Fruit fly (Drosophila melanogaster) whole organism, embryonic: ENCODE results near the gene HemK2.
A peak's percentile ranks its signal among the peaks of the same experiment; 100 is the strongest.

Experiments
- Abd-B ChIP-seq: fragments of 200-800 bp; sonication (Bioruptor generic); optimal IDR thresholded peaks from 2 replicates; lab custom pipeline; 2018; ENCODE audit warnings: missing biosample characterization, mild to moderate bottlenecking, missing genetic modification characterization, moderate library complexity
- Ada2b ChIP-seq: fragments of 200-800 bp; sonication (Bioruptor generic); IDR thresholded peaks from 2 replicates; pipeline ENCODE4 v1.3.6; 2022; ENCODE audit warnings: missing biosample characterization, missing genetic modification characterization
- Bgb ChIP-seq: fragments of 200-800 bp; sonication (Bioruptor generic); IDR thresholded peaks from 2 replicates; pipeline ENCODE4 v1.3.6; 2022; ENCODE audit warnings: missing biosample characterization, missing genetic modification characterization; ENCODE audit not compliant: partially characterized antibody
- CG11093 ChIP-seq: fragments of 200-800 bp; sonication (Bioruptor generic); IDR thresholded peaks from 3 replicates; pipeline ENCODE4 v1.3.6; 2022; ENCODE audit warnings: missing biosample characterization, missing genetic modification characterization
- CG11696 ChIP-seq: fragments of 200-800 bp; sonication (Bioruptor generic); IDR thresholded peaks from 2 replicates; pipeline ENCODE4 v1.3.6; 2022; ENCODE audit warnings: missing biosample characterization, missing genetic modification characterization
- CG12236 ChIP-seq: fragments of 200-800 bp; sonication (Bioruptor generic); optimal IDR thresholded peaks from 2 replicates; lab custom pipeline; 2016; ENCODE audit warnings: missing biosample characterization, missing genetic modification characterization
- CG15011 ChIP-seq: fragments of 200-800 bp; sonication (Bioruptor generic); optimal IDR thresholded peaks from 3 replicates; lab custom pipeline; 2018; ENCODE audit warnings: missing biosample characterization, mild to moderate bottlenecking, missing genetic modification characterization
- CG16815 ChIP-seq: fragments of 200-800 bp; sonication (Bioruptor generic); optimal IDR thresholded peaks from 3 replicates; lab custom pipeline; 2017; ENCODE audit warnings: missing biosample characterization, mild to moderate bottlenecking, missing genetic modification characterization
- CG16863 ChIP-seq: fragments of 200-800 bp; sonication (Bioruptor generic); optimal IDR thresholded peaks from 3 replicates; lab custom pipeline; 2016; ENCODE audit warnings: missing biosample characterization, missing genetic modification characterization
- CG17361 ChIP-seq: fragments of 200-800 bp; sonication (Bioruptor generic); IDR thresholded peaks from 3 replicates; pipeline ENCODE4 v1.3.6; 2022; ENCODE audit warnings: missing biosample characterization, missing genetic modification characterization
- CG17912 ChIP-seq: fragments of 200-800 bp; sonication (Bioruptor generic); optimal IDR thresholded peaks from 2 replicates; lab custom pipeline; 2018; ENCODE audit warnings: missing biosample characterization, mild to moderate bottlenecking, missing genetic modification characterization
- CG2202 ChIP-seq: fragments of 200-800 bp; sonication (Bioruptor generic); optimal IDR thresholded peaks from 2 replicates; lab custom pipeline; 2018; ENCODE audit warnings: missing biosample characterization, mild to moderate bottlenecking, missing genetic modification characterization
- CG2678 ChIP-seq: fragments of 200-800 bp; sonication (Bioruptor generic); optimal IDR thresholded peaks from 3 replicates; lab custom pipeline; 2019; ENCODE audit warnings: missing biosample characterization, mild to moderate bottlenecking, missing genetic modification characterization, moderate library complexity
- CG30403 ChIP-seq: fragments of 200-800 bp; sonication (Bioruptor generic); optimal IDR thresholded peaks from 3 replicates; lab custom pipeline; 2016; ENCODE audit warnings: missing biosample characterization, missing genetic modification characterization
- CG33557 ChIP-seq: fragments of 200-800 bp; sonication (Bioruptor generic); optimal IDR thresholded peaks from 2 replicates; lab custom pipeline; 2019; ENCODE audit warnings: missing biosample characterization, mild to moderate bottlenecking, missing genetic modification characterization, moderate library complexity
- CG3726 ChIP-seq: fragments of 200-800 bp; sonication (Bioruptor generic); IDR thresholded peaks from 3 replicates; pipeline ENCODE4, ENCODE4 v1.3.6; 2022; ENCODE audit warnings: missing biosample characterization, missing genetic modification characterization
- CG5180 ChIP-seq: fragments of 200-800 bp; sonication (Bioruptor generic); optimal IDR thresholded peaks from 3 replicates; lab custom pipeline; 2017; ENCODE audit warnings: missing biosample characterization, missing genetic modification characterization, mild to moderate bottlenecking, moderate library complexity, missing genetic modification reagents
- CG6272 ChIP-seq: fragments of 200-800 bp; sonication (Bioruptor generic); IDR thresholded peaks from 2 replicates; pipeline ENCODE4 v1.3.6; 2022; ENCODE audit warnings: missing biosample characterization, missing genetic modification characterization
- CG7556 ChIP-seq: fragments of 200-800 bp; sonication (Bioruptor generic); optimal IDR thresholded peaks from 2 replicates; lab custom pipeline; 2017; ENCODE audit warnings: missing biosample characterization, mild to moderate bottlenecking, missing genetic modification characterization
- Dfd ChIP-seq, 2 experiments: fragments of >200 bp; optimal IDR thresholded peaks; 2 replicates each; lab custom pipeline; 2017; ENCODE audit warnings: missing biosample characterization in 2 of 2, missing genetic modification characterization in 2 of 2
- HHEX ChIP-seq: fragments of 200-800 bp; sonication (Bioruptor generic); optimal IDR thresholded peaks from 3 replicates; lab custom pipeline; 2017; ENCODE audit warnings: missing biosample characterization, mild to moderate bottlenecking, missing genetic modification characterization, missing genetic modification reagents
- Hey ChIP-seq: fragments of 200-800 bp; sonication (Bioruptor generic); optimal IDR thresholded peaks from 3 replicates; lab custom pipeline; 2018; ENCODE audit warnings: missing biosample characterization, mild to moderate bottlenecking, missing genetic modification characterization
- Hmx ChIP-seq: fragments of 200-800 bp; sonication (Bioruptor generic); optimal IDR thresholded peaks from 2 replicates; lab custom pipeline; 2016; ENCODE audit warnings: missing biosample characterization, missing genetic modification characterization
- Jarid2 ChIP-seq: fragments of 200-800 bp; sonication (Bioruptor generic); optimal IDR thresholded peaks from 3 replicates; lab custom pipeline; 2017; ENCODE audit warnings: mild to moderate bottlenecking, missing biosample characterization, missing genetic modification reagents, missing genetic modification characterization
- Kr ChIP-seq: fragments of 200-800 bp; sonication (Bioruptor generic); optimal IDR thresholded peaks from 2 replicates; lab custom pipeline; 2017; ENCODE audit warnings: missing biosample characterization, mild to moderate bottlenecking, missing genetic modification characterization
- Lpt ChIP-seq: fragments of >200 bp; optimal IDR thresholded peaks from 2 replicates; lab custom pipeline; 2018; ENCODE audit warnings: missing biosample characterization, missing genetic modification characterization
- Sry-δ ChIP-seq: fragments of 200-800 bp; sonication (Bioruptor generic); optimal IDR thresholded peaks from 2 replicates; lab custom pipeline; 2016; ENCODE audit warnings: missing biosample characterization, missing genetic modification characterization
- Vsx1 ChIP-seq: fragments of 200-800 bp; sonication (Bioruptor generic); optimal IDR thresholded peaks from 2 replicates; lab custom pipeline; 2017; ENCODE audit warnings: missing biosample characterization, mild to moderate bottlenecking, missing genetic modification characterization, missing genetic modification reagents
- ap ChIP-seq: fragments of 200-800 bp; sonication (Bioruptor generic); IDR thresholded peaks from 2 replicates; pipeline ENCODE4 v1.3.6; 2022; ENCODE audit warnings: missing biosample characterization, missing genetic modification characterization
- ash1 ChIP-seq: fragments of 200-800 bp; sonication (Bioruptor generic); optimal IDR thresholded peaks from 2 replicates; lab custom pipeline; 2018; ENCODE audit warnings: missing biosample characterization, mild to moderate bottlenecking, missing genetic modification characterization
- caup ChIP-seq: fragments of 200-800 bp; sonication (Bioruptor generic); optimal IDR thresholded peaks from 3 replicates; lab custom pipeline; 2017; ENCODE audit warnings: missing biosample characterization, mild to moderate bottlenecking, missing genetic modification characterization, moderate library complexity; ENCODE audit not compliant: severe bottlenecking
- ci ChIP-seq: fragments of 200-800 bp; sonication (Bioruptor generic); IDR thresholded peaks from 3 replicates; pipeline ENCODE4 v1.3.6; 2022; ENCODE audit warnings: missing biosample characterization, missing genetic modification characterization
- crp ChIP-seq, 2 experiments: fragments of 200-800 bp; sonication (Bioruptor generic); optimal IDR thresholded peaks; 2 replicates in 1 of 2; 3 replicates in 1 of 2; lab custom pipeline; 2017; ENCODE audit warnings: missing biosample characterization in 2 of 2, missing genetic modification characterization in 2 of 2, mild to moderate bottlenecking in 1 of 2, moderate library complexity in 1 of 2
- dmrt11E ChIP-seq: fragments of 200-800 bp; sonication (Bioruptor generic); optimal IDR thresholded peaks from 3 replicates; lab custom pipeline; 2018; ENCODE audit warnings: missing biosample characterization, mild to moderate bottlenecking, missing genetic modification characterization, moderate library complexity
- dysf ChIP-seq: fragments of 200-800 bp; sonication (Bioruptor generic); IDR thresholded peaks from 3 replicates; pipeline ENCODE4 v1.3.6; 2022; ENCODE audit warnings: missing biosample characterization, missing genetic modification characterization
- her ChIP-seq: fragments of 200-800 bp; sonication (Bioruptor generic); optimal IDR thresholded peaks from 2 replicates; lab custom pipeline; 2016; ENCODE audit warnings: missing biosample characterization, missing genetic modification characterization
- inv ChIP-seq: fragments of 200-800 bp; sonication (Bioruptor generic); IDR thresholded peaks from 2 replicates; pipeline ENCODE4 v1.3.6; 2022; ENCODE audit warnings: missing biosample characterization, missing genetic modification characterization; ENCODE audit not compliant: partially characterized antibody
- nmo ChIP-seq: fragments of 200-800 bp; sonication (Bioruptor generic); optimal IDR thresholded peaks from 2 replicates; lab custom pipeline; 2018; ENCODE audit warnings: missing biosample characterization, mild to moderate bottlenecking, missing genetic modification characterization, moderate library complexity
- onecut ChIP-seq: fragments of 200-800 bp; sonication (Bioruptor generic); IDR thresholded peaks from 2 replicates; pipeline ENCODE4 v1.3.6; 2022; ENCODE audit warnings: missing biosample characterization, missing genetic modification characterization
- psq ChIP-seq: fragments of 200-800 bp; sonication (Bioruptor generic); optimal IDR thresholded peaks from 2 replicates; lab custom pipeline; 2017; ENCODE audit warnings: missing biosample characterization, missing genetic modification characterization
- pum ChIP-seq: fragments of 200-800 bp; sonication (Bioruptor generic); optimal IDR thresholded peaks from 2 replicates; lab custom pipeline; 2016; ENCODE audit warnings: missing biosample characterization, missing genetic modification characterization
- ranshi ChIP-seq: fragments of 200-800 bp; sonication (Bioruptor generic); IDR thresholded peaks from 2 replicates; pipeline ENCODE4 v1.3.6; 2022; ENCODE audit warnings: missing biosample characterization, missing genetic modification characterization
- schlank ChIP-seq: fragments of 200-800 bp; sonication (Bioruptor generic); optimal IDR thresholded peaks from 2 replicates; lab custom pipeline; 2018; ENCODE audit warnings: missing biosample characterization, mild to moderate bottlenecking, missing genetic modification characterization
- sna ChIP-seq: fragments of 200-800 bp; sonication (Bioruptor generic); IDR thresholded peaks from 2 replicates; pipeline ENCODE4 v1.3.6; 2022; ENCODE audit warnings: missing biosample characterization, missing genetic modification characterization; ENCODE audit not compliant: partially characterized antibody
- so ChIP-seq: fragments of 200-800 bp; sonication (Bioruptor generic); IDR thresholded peaks from 3 replicates; pipeline ENCODE4 v1.3.6; 2022; ENCODE audit warnings: missing biosample characterization, missing genetic modification characterization
- ssp ChIP-seq: fragments of 200-800 bp; sonication (Bioruptor generic); IDR thresholded peaks from 2 replicates; pipeline ENCODE4 v1.3.6; 2022; ENCODE audit warnings: missing biosample characterization, missing genetic modification characterization
- tgo ChIP-seq: fragments of 200-800 bp; sonication (Bioruptor generic); IDR thresholded peaks from 3 replicates; pipeline ENCODE4 v1.3.6; 2022; ENCODE audit warnings: missing biosample characterization, missing genetic modification characterization
- zen ChIP-seq: fragments of 200-800 bp; sonication (Bioruptor generic); optimal IDR thresholded peaks from 3 replicates; lab custom pipeline; 2018; ENCODE audit warnings: missing biosample characterization, mild to moderate bottlenecking, missing genetic modification characterization, moderate library complexity

Gene HemK2

DNA sequence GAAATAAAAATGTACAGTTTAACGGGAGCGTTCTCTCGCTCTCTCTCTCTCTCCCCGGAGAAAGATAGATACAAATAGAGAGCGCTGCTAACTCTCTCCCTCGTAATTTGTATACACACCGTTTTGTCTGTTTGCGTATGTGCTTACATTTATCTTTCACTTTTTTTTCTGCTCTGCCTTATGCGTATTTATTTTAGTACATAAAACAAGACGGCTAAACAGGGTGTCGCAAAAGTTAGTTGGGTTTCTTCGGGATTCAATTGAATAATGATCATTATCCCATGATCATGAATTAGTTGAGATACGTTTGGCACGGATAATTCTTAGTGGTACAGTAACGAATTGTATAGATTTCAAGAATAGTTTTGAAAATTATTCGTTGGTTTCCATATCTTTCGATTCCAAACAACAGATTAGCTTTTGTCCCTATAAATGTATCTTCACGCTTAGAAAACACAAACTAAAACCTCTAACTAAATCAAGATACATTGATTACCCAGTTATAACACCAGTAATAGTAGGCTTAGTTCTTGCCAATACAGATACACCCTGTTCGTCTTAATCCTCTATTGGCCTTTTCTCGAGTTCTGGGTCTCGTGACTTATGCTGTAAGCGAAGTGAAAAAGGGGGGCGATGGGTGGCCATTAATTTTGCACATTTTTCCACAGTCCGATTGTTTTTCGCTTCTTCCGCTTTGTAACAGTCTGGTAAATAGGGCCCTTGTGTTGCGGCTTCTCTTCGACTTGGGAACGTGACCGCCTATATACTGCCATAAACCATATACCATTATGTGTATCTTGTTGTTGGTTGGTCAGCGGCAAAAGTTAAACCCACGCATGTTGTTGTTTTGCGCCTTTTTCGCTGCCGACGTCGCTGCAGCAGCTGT, 4.8 kb downstream of the HemK2 start (continued):
- TF ChIP-seq Bgb (GFP tag; lab: Robert Waterston, UW), result no peak
- TF ChIP-seq CG11696 (GFP tag; lab: Robert Waterston, UW), result no peak
- TF ChIP-seq CG15011 (GFP tag; lab: Kevin White, UChicago), result peak; percentile 83
- TF ChIP-seq CG17361 (GFP tag; lab: Robert Waterston, UW), result no peak
- peak; percentile 81 for TF ChIP-seq CG5180 (GFP tag; lab: Kevin White, UChicago)
- TF ChIP-seq CG33557, result peak; percentile 77
- TF ChIP-seq sna, result no peak
- TF ChIP-seq ssp (GFP tag; lab: Robert Waterston, UW), result no peak
- no peak for TF ChIP-seq so (GFP tag; lab: Robert Waterston, UW)
- TF ChIP-seq Ada2b (GFP tag; lab: Robert Waterston, UW), result no peak
- no peak for TF ChIP-seq CG3726 (GFP tag; lab: Robert Waterston, UW)
- peak; percentile 77 for TF ChIP-seq Hmx (GFP tag; lab: Kevin White, UChicago)
- TF ChIP-seq tgo, result no peak
- TF ChIP-seq CG2202 (tag; lab: Kevin White, UChicago), result peak; percentile 72
- peak; percentile 78 for TF ChIP-seq CG16863
- TF ChIP-seq onecut, result peak; percentile 61; the same call in 1 of the 2 replicates
- TF ChIP-seq CG30403, result peak; percentile 86
- TF ChIP-seq CG2678 (tag; lab: Kevin White, UChicago), result peak; percentile 94
- peak; percentile 47 for TF ChIP-seq Hey
- no peak for TF ChIP-seq Lpt (GFP tag; lab: Kevin White, UChicago)
- peak in 1 of 2 experiments; percentile 14 for TF ChIP-seq Dfd (GFP tag; optimal IDR thresholded peaks at IDR 0.05; lab: Kevin White, UChicago)
- no peak for TF ChIP-seq inv (GFP tag; lab: Robert Waterston, UW)
- peak; percentile 86 for TF ChIP-seq caup
- peak; percentile 52 for TF ChIP-seq dmrt11E (tag; lab: Kevin White, UChicago)
- no peak for TF ChIP-seq CG11093
- TF ChIP-seq Sry-δ (GFP tag; lab: Kevin White, UChicago), result peak; percentile 0
- no peak for TF ChIP-seq dysf (GFP tag; lab: Robert Waterston, UW)
- no peak for TF ChIP-seq ap
- no peak for TF ChIP-seq Kr (GFP tag; lab: Kevin White, UChicago)
- TF ChIP-seq HHEX, result peak; percentile 88
- TF ChIP-seq her (GFP tag; lab: Kevin White, UChicago), result peak; percentile 74
- peak; percentile 81 for TF ChIP-seq CG12236
- TF ChIP-seq Vsx1, result peak; percentile 88
- TF ChIP-seq CG17912, result peak; percentile 75
- TF ChIP-seq psq (GFP tag; lab: Kevin White, UChicago), result peak; percentile 51
- TF ChIP-seq CG7556 (GFP tag; lab: Kevin White, UChicago), result peak; percentile 94
- TF ChIP-seq crp (GFP tag; optimal IDR thresholded peaks at IDR 0.05; lab: Kevin White, UChicago), result peak in 1 of 2 experiments; percentile 10
- TF ChIP-seq nmo, result peak; percentile 77
- peak; percentile 71 for TF ChIP-seq schlank (tag; lab: Kevin White, UChicago)
- no peak for TF ChIP-seq ash1 (GFP tag; lab: Kevin White, UChicago)
- TF ChIP-seq ci (GFP tag; lab: Robert Waterston, UW), result no peak
- TF ChIP-seq ranshi, result no peak
- peak; percentile 34 for TF ChIP-seq zen (tag; lab: Kevin White, UChicago)
- TF ChIP-seq CG6272 (GFP tag; lab: Robert Waterston, UW), result no peak
- TF ChIP-seq CG16815 (GFP tag; lab: Kevin White, UChicago), result peak; percentile 41
- TF ChIP-seq Jarid2 (GFP tag; lab: Kevin White, UChicago), result peak; percentile 56
- TF ChIP-seq Abd-B (GFP tag; lab: Kevin White, UChicago), result peak; percentile 57
- peak; percentile 61 for TF ChIP-seq pum (GFP tag; lab: Kevin White, UChicago)
